Fruit fly (Drosophila melanogaster): ENCODE results near the gene CG15365.

- TF ChIP-seq Myc (optimal IDR thresholded peaks at IDR 0.05) (no peak), psq (optimal IDR thresholded peaks at IDR 0.05) (no peak), ttk (optimal IDR thresholded peaks at IDR 0.05) (no peak)
Observed at dm6 chrX:9042457-9043045, 25.2 kb downstream of the CG15365 start.

Data from Kc167 (cell line).